Worm (Caenorhabditis elegans) whole organism, L3 larva: ENCODE data around the gene C14A4.6.

Source experiments
- R02D3.7 ChIP-seq: fragments of 150-350 bp; optimal IDR thresholded peaks from 2 replicates; lab custom pipeline; 2014; ENCODE audit warnings: missing biosample characterization, missing genetic modification characterization
- ZK546.5 ChIP-seq: sonication (generic microtip); optimal IDR thresholded peaks from 2 replicates; lab custom pipeline; 2017; ENCODE audit warnings: missing biosample characterization, missing genetic modification characterization
- ama-1 ChIP-seq: fragments of 150-350 bp; optimal IDR thresholded peaks from 2 replicates; lab custom pipeline; 2018
- ceh-28 ChIP-seq: fragments of 150-350 bp; optimal IDR thresholded peaks from 2 replicates; lab custom pipeline; 2014; ENCODE audit warnings: missing biosample characterization, missing genetic modification reagents, missing genetic modification characterization
- ceh-82 ChIP-seq: fragments of 150-350 bp; optimal IDR thresholded peaks from 2 replicates; lab custom pipeline; 2014; ENCODE audit warnings: missing biosample characterization, missing genetic modification characterization
- ceh-9 ChIP-seq: sonication (generic microtip); optimal IDR thresholded peaks from 2 replicates; lab custom pipeline; 2018; ENCODE audit warnings: missing biosample characterization, missing genetic modification characterization
- daf-12 ChIP-seq: fragments of 150-350 bp; optimal IDR thresholded peaks from 2 replicates; lab custom pipeline; 2014; ENCODE audit warnings: missing biosample characterization, missing genetic modification reagents, missing genetic modification characterization
- egl-27 ChIP-seq: sonication (generic microtip); optimal IDR thresholded peaks from 4 replicates; lab custom pipeline; 2017; ENCODE audit warnings: missing biosample characterization, missing genetic modification reagents, missing genetic modification characterization
- egl-5 ChIP-seq: fragments of 150-350 bp; optimal IDR thresholded peaks from 2 replicates; lab custom pipeline; 2017; ENCODE audit warnings: missing biosample characterization, missing genetic modification reagents, missing genetic modification characterization, inconsistent platforms
- elt-1 ChIP-seq: fragments of 150-350 bp; optimal IDR thresholded peaks from 2 replicates; lab custom pipeline; 2014; ENCODE audit warnings: missing biosample characterization, missing genetic modification characterization
- elt-2 ChIP-seq: sonication (generic microtip); optimal IDR thresholded peaks from 2 replicates; lab custom pipeline; 2016; ENCODE audit warnings: missing genetic modification reagents, mild to moderate bottlenecking, missing genetic modification characterization, missing compliant biosample characterization
- elt-3 ChIP-seq, 3 experiments: fragments of 150-350 bp in 1 of 3; sonication (generic microtip) in 2 of 3; optimal IDR thresholded peaks; 2 replicates in 2 of 3; 4 replicates in 1 of 3; lab custom pipeline; 2014 to 2017; ENCODE audit warnings: missing biosample characterization in 3 of 3, missing genetic modification characterization in 3 of 3
- eor-1 ChIP-seq, 2 experiments: fragments of 150-350 bp; optimal IDR thresholded peaks; 2 replicates each; lab custom pipeline; 2014 to 2018; ENCODE audit warnings: missing biosample characterization in 2 of 2, missing genetic modification characterization in 2 of 2
- fkh-10 ChIP-seq: sonication (generic microtip); optimal IDR thresholded peaks from 2 replicates; lab custom pipeline; 2017; ENCODE audit warnings: missing biosample characterization, missing genetic modification reagents, missing genetic modification characterization
- fkh-2 ChIP-seq: fragments of 150-350 bp; optimal IDR thresholded peaks from 2 replicates; lab custom pipeline; 2014; ENCODE audit warnings: missing biosample characterization, missing genetic modification reagents, missing genetic modification characterization
- fos-1 ChIP-seq: fragments of 150-350 bp; optimal IDR thresholded peaks from 2 replicates; lab custom pipeline; 2014; ENCODE audit warnings: missing biosample characterization, missing genetic modification characterization
- hmg-11 ChIP-seq: sonication (generic microtip); optimal IDR thresholded peaks from 2 replicates; lab custom pipeline; 2016; ENCODE audit warnings: missing genetic modification characterization, missing compliant biosample characterization
- jun-1 ChIP-seq: fragments of 150-350 bp; optimal IDR thresholded peaks from 2 replicates; lab custom pipeline; 2014; ENCODE audit warnings: missing biosample characterization, missing genetic modification reagents, missing genetic modification characterization
- lin-15B ChIP-seq: fragments of 150-350 bp; optimal IDR thresholded peaks from 2 replicates; lab custom pipeline; 2014; ENCODE audit warnings: missing biosample characterization, missing genetic modification characterization
- lin-39 ChIP-seq: fragments of 150-350 bp; optimal IDR thresholded peaks from 2 replicates; lab custom pipeline; 2018; ENCODE audit warnings: missing biosample characterization, missing genetic modification reagents, missing genetic modification characterization
- lsy-12 ChIP-seq: sonication (generic microtip); optimal IDR thresholded peaks from 2 replicates; lab custom pipeline; 2016; ENCODE audit warnings: mild to moderate bottlenecking, missing genetic modification characterization, missing compliant biosample characterization
- mdl-1 ChIP-seq: fragments of 150-350 bp; optimal IDR thresholded peaks from 2 replicates; lab custom pipeline; 2014; ENCODE audit warnings: missing biosample characterization, missing genetic modification characterization
- mml-1 ChIP-seq: fragments of 150-350 bp; sonication (generic microtip); optimal IDR thresholded peaks from 3 replicates; lab custom pipeline; 2014; ENCODE audit warnings: missing biosample characterization, missing genetic modification characterization
- nfya-1 ChIP-seq: sonication (generic microtip); optimal IDR thresholded peaks from 2 replicates; lab custom pipeline; 2017; ENCODE audit warnings: missing genetic modification characterization, mild to moderate bottlenecking, missing compliant biosample characterization, antibody characterized with exemption, moderate library complexity; ENCODE audit not compliant: insufficient read depth
- nhr-11 ChIP-seq: fragments of 150-350 bp; optimal IDR thresholded peaks from 2 replicates; lab custom pipeline; 2014; ENCODE audit warnings: missing biosample characterization, missing genetic modification characterization
- nhr-12 ChIP-seq: fragments of 150-350 bp; optimal IDR thresholded peaks from 2 replicates; lab custom pipeline; 2014; ENCODE audit warnings: missing biosample characterization, missing genetic modification characterization
- nhr-23 ChIP-seq: fragments of 150-350 bp; optimal IDR thresholded peaks from 2 replicates; lab custom pipeline; 2014; ENCODE audit warnings: missing biosample characterization, missing genetic modification reagents, missing genetic modification characterization
- nhr-25 ChIP-seq: sonication (generic microtip); optimal IDR thresholded peaks from 2 replicates; lab custom pipeline; 2017; ENCODE audit warnings: missing biosample characterization, missing genetic modification characterization
- nhr-28 ChIP-seq: fragments of 150-350 bp; optimal IDR thresholded peaks from 2 replicates; lab custom pipeline; 2014; ENCODE audit warnings: missing biosample characterization, missing genetic modification characterization
- nhr-43 ChIP-seq: sonication (generic microtip); optimal IDR thresholded peaks from 2 replicates; lab custom pipeline; 2016; ENCODE audit warnings: mild to moderate bottlenecking, missing genetic modification characterization, missing compliant biosample characterization; ENCODE audit not compliant: poor library complexity, severe bottlenecking
- nhr-67 ChIP-seq: fragments of 150-350 bp; optimal IDR thresholded peaks from 2 replicates; lab custom pipeline; 2014; ENCODE audit warnings: missing biosample characterization, missing genetic modification characterization
- nhr-77 ChIP-seq: fragments of 150-350 bp; optimal IDR thresholded peaks from 2 replicates; lab custom pipeline; 2014; ENCODE audit warnings: missing biosample characterization, missing genetic modification characterization
- pha-4 ChIP-seq: fragments of 150-350 bp; optimal IDR thresholded peaks from 2 replicates; lab custom pipeline; 2014; ENCODE audit warnings: missing biosample characterization, missing genetic modification reagents, missing genetic modification characterization
- pqm-1 ChIP-seq: fragments of 150-350 bp; optimal IDR thresholded peaks from 2 replicates; lab custom pipeline; 2017; ENCODE audit warnings: missing biosample characterization, missing genetic modification characterization, inconsistent platforms
- sea-2 ChIP-seq: fragments of 150-350 bp; sonication (generic microtip); optimal IDR thresholded peaks from 4 replicates; lab custom pipeline; 2014; ENCODE audit warnings: missing biosample characterization, missing genetic modification reagents, missing genetic modification characterization
- skn-1 ChIP-seq: fragments of 150-350 bp; optimal IDR thresholded peaks from 2 replicates; lab custom pipeline; 2014; ENCODE audit warnings: missing biosample characterization, missing genetic modification characterization
- snpc-4 ChIP-seq: fragments of 150-350 bp; optimal IDR thresholded peaks from 2 replicates; lab custom pipeline; 2014; ENCODE audit warnings: missing biosample characterization, missing genetic modification characterization
- tbx-2 ChIP-seq: sonication (generic microtip); optimal IDR thresholded peaks from 2 replicates; lab custom pipeline; 2016; ENCODE audit warnings: mild to moderate bottlenecking, missing genetic modification characterization, missing compliant biosample characterization
- unc-39 ChIP-seq: sonication (generic microtip); optimal IDR thresholded peaks from 4 replicates; lab custom pipeline; 2017; ENCODE audit warnings: missing biosample characterization, missing genetic modification characterization
- unc-62 ChIP-seq: fragments of 150-350 bp; sonication (generic microtip); optimal IDR thresholded peaks from 4 replicates; lab custom pipeline; 2014; ENCODE audit warnings: missing biosample characterization, missing genetic modification reagents, missing genetic modification characterization
- ztf-4 ChIP-seq: fragments of 150-350 bp; optimal IDR thresholded peaks from 2 replicates; lab custom pipeline; 2014; ENCODE audit warnings: missing biosample characterization, missing genetic modification characterization

C14A4.6 gene

ce11 chrII:10548778-10549671 lies 45.6 kb downstream of the C14A4.6 start:
- TF ChIP-seq ama-1 (lab: Kevin White, UChicago) (peak; percentile 99), eor-1 (tag; optimal IDR thresholded peaks at IDR 0.05; lab: Kevin White, UChicago) (no peak), lsy-12 (peak; percentile 60), hmg-11 (tag; lab: Kevin White, UChicago) (peak; percentile 78), egl-5 (tag; lab: Kevin White, UChicago) (peak; percentile 44), nhr-25 (tag; lab: Kevin White, UChicago) (peak; percentile 84), nhr-23 (tag; lab: Kevin White, UChicago) (peak; percentile 78), sea-2 (peak; percentile 34), nhr-12 (no peak), lin-15B (tag; lab: Kevin White, UChicago) (peak; percentile 63), ceh-82 (tag; lab: Kevin White, UChicago) (no peak), skn-1 (tag; lab: Kevin White, UChicago) (peak; percentile 46), ceh-28 (tag; lab: Kevin White, UChicago) (peak; percentile 68), unc-62 (peak; percentile 61), lin-39 (tag; lab: Kevin White, UChicago) (peak; percentile 88), fkh-2 (no peak), snpc-4 (tag; lab: Kevin White, UChicago) (peak; percentile 74), nhr-43 (tag; lab: Kevin White, UChicago) (peak; percentile 80), ztf-4 (no peak), ceh-9 (tag; lab: Kevin White, UChicago) (no peak), jun-1 (tag; lab: Kevin White, UChicago) (peak; percentile 72), R02D3.7 (tag; lab: Kevin White, UChicago) (peak; percentile 62), elt-1 (tag; lab: Kevin White, UChicago) (peak; percentile 32), nfya-1 (tag; lab: Kevin White, UChicago) (peak; percentile 90), mml-1 (no peak), egl-27 (tag; lab: Kevin White, UChicago) (peak; percentile 64), nhr-67 (tag; lab: Kevin White, UChicago) (no peak), nhr-77 (no peak), nhr-28 (tag; lab: Kevin White, UChicago) (no peak), elt-2 (peak; percentile 62), tbx-2 (peak; percentile 37), pqm-1 (tag; lab: Kevin White, UChicago) (peak; percentile 63), daf-12 (tag; lab: Kevin White, UChicago) (no peak), ZK546.5 (tag; lab: Kevin White, UChicago) (no peak), fos-1 (tag; lab: Kevin White, UChicago) (peak; percentile 48), mdl-1 (peak; percentile 89), pha-4 (tag; lab: Kevin White, UChicago) (peak; percentile 90), nhr-11 (tag; lab: Kevin White, UChicago) (peak; percentile 84), elt-3 (tag; optimal IDR thresholded peaks at IDR 0.05; lab: Kevin White, UChicago) (no peak), fkh-10 (peak; percentile 93), unc-39 (no peak)
